Worm (Caenorhabditis elegans): Measurements from ENCODE around the gene cpl-1.

DNA sequence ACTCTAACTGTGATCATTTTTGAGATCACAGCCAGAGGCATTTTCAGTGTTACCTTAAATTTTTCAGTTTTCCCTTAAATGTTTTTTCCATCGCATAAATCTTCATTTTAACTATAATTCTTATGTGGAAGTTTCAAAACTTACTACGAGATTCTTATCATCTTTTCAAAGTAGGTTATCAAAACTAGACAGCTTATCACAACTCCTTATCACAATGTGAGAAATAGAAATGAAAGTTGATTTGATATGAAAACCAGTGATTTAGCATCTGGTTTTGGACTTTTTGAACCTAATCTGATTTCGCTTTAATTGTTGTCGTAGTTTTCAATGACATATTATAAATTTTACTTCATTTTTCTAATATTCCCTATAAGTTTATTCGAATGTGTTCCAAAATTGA is 40.8 kb upstream of the cpl-1 start, which contains the start of gene mltn-11:
- TF ChIP-seq sea-1 (GFP tag; conservative IDR thresholded peaks at IDR 0.05) (no peak), ama-1 (optimal IDR thresholded peaks at IDR 0.05) (no peak), tbx-37 (GFP tag; conservative IDR thresholded peaks at IDR 0.05) (no peak), F13C5.2 (tag; optimal IDR thresholded peaks at IDR 0.05) (no peak), ceh-13 (GFP tag; optimal IDR thresholded peaks at IDR 0.05) (no peak), tra-4 (tag; optimal IDR thresholded peaks at IDR 0.05) (no peak)

Data from whole organism, early embryonic.